Fruit fly (Drosophila melanogaster) ovary, adult (tissue): Measurements from ENCODE around the gene CIA30.

Source experiments
- CG17801 ChIP-seq: fragments of 200-800 bp; optimal IDR thresholded peaks from 2 replicates; lab custom pipeline; 2019; ENCODE audit warnings: missing biosample characterization, mild to moderate bottlenecking, missing genetic modification characterization, moderate library complexity; ENCODE audit not compliant: partially characterized antibody

CIA30 gene

dm6 chr3R:29770930-29771329 is 34.2 kb downstream of the CIA30 start:
- no peak for TF ChIP-seq CG17801 (GFP tag; lab: Kevin White, UChicago)

dm6 chr3R:29771645-29772089 is 34.9 kb downstream of the CIA30 start:
- TF ChIP-seq CG17801 (GFP tag; lab: Kevin White, UChicago), result no peak

DNA sequence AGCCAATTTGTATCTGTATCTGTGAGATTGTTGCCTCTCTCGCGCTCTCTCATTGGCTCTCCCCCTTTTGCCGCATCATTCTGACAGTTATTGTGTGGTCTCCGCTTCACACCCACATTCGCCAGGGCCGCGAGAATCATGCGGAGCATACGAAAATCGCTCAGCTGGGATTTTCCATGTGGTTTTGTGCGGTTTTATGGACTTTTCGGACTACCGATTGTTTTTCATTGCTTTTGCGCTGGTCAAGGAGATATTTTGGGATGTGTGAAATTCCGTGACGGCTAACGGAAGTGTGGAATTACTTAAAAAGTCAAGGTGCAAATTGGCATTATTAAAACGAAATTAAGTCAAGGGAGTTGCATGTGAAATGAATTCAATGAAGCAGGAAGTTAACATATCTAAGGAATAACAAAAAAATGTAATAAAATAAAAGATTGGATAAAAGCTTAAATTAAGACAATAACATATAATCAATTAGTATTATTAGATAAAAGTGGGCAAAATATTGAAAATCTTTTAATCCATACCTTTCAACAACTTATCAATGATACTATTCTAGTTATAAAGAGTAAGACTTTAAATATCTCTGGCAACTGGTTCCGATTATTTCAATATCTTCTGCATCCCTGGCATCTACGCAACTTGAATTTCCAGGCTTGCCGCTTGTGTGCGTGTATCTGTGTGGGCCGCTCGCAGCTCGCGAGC is 35.5 kb downstream of the CIA30 start:
- TF ChIP-seq CG17801 (GFP tag; lab: Kevin White, UChicago), result no peak

- peak; percentile 52 for TF ChIP-seq CG17801 (GFP tag; lab: Kevin White, UChicago)
Measured at dm6 chr3R:29772795-29773331, 36.1 kb downstream of the CIA30 start.

DNA sequence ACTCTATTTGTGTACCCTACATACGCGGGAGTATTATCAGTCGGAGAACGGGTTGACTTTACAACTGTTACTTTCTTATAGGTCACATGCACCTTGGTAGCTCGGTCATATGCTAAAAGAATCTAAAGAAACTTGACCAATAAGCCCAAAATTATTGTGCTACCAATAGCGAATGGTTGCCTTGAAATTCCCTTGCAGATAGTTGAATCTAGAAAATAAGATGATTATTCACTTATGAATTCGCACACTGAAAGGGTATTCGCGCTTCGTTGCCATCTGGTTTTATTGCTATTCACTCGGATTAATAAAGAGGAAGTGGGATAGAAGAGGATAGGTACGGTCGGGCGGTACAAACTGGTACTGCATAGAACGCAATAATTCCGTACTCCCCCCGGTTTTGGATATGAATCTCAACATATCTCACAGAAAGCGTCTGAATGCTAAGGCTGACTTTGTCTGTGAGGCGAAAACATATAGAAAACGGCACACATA is 37.1 kb downstream of the CIA30 start:
- peak; percentile 69 for TF ChIP-seq CG17801 (GFP tag; lab: Kevin White, UChicago)

dm6 chr3R:29774360-29775193 is 37.8 kb downstream of the CIA30 start:
- TF ChIP-seq CG17801 (GFP tag; lab: Kevin White, UChicago), result peak; percentile 11

- no peak for TF ChIP-seq CG17801 (GFP tag; lab: Kevin White, UChicago)
Measured at dm6 chr3R:29775755-29776686, 39.3 kb downstream of the CIA30 start.

DNA sequence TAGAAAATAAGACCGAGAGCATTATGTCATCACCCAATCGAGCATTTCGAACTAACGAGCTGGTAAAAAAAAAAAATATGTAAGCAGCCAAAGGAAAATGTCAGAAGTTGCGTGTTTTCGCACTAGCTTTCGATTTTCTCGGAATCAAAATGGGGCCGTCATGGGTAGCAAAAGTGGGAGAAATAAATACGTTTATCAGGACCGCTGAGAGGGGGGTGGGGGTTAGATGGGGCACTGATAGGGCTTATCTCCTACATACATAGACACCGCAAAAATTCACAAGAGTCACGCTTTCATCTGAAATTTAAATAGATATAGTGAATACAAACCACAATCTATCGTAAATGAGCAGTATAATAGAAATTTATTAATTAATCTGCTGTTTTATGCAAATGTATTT is 40.4 kb downstream of the CIA30 start:
- no peak for TF ChIP-seq CG17801 (GFP tag; lab: Kevin White, UChicago)

DNA sequence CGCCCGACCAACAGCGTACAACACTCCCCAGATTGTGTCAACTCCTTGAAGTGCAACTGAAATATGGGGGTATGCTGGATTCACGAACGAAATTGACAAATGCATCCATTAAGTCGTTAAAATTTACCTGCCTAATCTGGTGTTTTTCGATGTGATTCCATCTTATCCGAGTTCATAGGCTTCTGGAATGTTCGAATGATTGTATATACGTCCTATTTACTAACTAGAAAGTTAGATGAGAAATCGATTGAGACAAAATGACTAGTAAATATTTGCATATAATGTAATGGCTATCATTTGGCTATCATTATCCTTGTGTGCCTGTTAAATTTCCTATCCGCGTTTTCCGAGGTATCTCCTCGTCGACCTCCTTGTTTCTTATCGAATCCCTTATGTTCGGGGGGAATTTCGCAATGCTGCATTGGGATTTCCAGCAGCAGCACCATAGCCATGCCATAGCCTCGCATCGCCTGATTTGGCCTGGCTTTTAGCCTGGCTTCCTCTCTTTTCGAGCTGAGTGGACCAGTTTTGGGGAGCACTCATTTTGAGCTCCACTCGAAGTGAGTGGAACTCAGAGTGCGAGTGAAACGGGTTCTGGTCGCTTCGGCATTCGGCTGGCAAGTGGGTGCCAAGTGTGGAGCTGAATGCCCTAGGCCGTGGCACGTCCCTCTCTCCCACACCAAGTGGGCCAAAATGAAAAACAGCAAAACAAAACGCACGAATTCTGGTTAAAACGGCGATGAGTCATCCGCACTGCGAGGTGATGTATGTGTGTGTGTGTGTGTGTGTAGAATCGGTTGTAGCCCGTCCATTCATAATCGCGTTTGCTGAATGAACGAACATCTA is 41.6 kb downstream of the CIA30 start:
- TF ChIP-seq CG17801 (GFP tag; lab: Kevin White, UChicago), result no peak

- TF ChIP-seq CG17801 (GFP tag; lab: Kevin White, UChicago), result no peak
Measured at dm6 chr3R:29778985-29779298, 42.2 kb downstream of the CIA30 start.

DNA sequence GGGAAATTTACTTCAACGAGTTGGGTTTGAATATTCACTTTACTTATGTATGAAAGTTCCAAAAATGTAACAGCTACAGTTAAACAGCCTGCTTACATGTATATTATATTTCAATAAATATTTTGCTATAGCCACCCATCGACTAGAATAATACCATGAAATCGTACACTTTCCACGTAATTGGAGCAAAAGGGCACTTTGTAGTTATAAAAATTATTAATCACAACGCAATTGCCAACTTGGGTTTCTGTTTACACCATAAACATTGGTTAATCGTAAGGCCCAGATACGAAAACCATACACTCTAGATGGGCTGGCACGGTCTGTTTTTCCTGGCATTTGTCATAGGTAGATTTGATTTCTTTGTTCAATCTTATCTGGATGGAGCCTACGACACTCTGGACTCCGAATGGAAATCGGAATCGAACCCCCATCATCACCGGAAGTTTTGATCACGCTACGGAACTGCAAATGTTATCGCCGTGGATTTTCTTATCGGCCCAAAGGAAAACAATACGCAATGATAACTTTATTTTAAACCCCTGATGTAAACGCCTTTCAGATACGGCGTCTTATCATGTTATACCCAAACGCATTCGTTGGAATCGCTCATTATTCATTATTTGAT is 43.8 kb downstream of the CIA30 start, which contains the start of gene fig:
fig (minus strand) TSS at position 51 of the 628 bp plus-strand sequence.
- no peak for TF ChIP-seq CG17801 (GFP tag; lab: Kevin White, UChicago)

DNA sequence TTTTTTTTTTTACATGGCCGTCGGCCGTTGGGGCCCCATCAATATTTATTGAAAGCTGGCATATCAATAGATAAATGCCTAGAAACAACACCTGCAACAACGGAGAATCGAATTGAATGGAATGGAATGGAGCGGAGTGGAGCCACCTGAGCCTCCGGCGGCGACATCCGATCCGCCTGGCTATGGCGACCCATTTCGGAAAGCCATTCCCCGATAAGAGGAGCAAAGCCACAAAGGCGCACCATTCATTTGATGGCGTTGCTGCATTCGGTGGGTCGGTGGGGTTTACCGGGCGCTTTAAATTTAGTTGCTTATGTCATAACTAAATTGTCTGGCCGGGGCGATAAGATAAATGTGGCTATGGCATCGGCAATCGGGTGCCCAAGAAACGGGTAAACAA is 45.1 kb downstream of the CIA30 start:
- no peak for TF ChIP-seq CG17801 (GFP tag; lab: Kevin White, UChicago)

dm6 chr3R:29782367-29782766 is 45.6 kb downstream of the CIA30 start:
- TF ChIP-seq CG17801 (GFP tag; lab: Kevin White, UChicago), result peak; percentile 61
